Worm (Caenorhabditis elegans): Measurements from ENCODE around the gene mtl-2.
"Not testable (repeated sequence)": the region's sequence is repeated elsewhere in the genome, so short reads cannot be mapped to it uniquely, and the experiment has no call there.

mtl-2 gene

DNA sequence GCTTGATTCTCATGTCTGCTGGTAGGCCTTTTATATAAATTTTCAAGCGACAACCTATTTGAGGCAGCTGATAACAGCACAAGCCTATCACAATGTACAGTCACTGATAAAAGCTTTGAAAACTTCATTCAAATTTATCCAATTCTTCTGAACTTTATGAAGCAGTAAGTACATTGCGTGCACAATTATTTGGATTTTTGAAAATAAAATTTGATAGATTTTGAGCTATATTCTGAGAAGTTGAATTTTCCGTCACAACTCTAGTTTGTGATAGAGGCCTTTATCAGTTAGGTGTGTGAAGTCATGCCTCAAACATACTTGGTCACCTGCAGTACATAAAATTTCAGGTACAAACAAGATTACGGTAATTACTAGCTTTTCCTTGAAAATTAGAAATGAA, at the start of gene mtl-2, which contains the start of gene T08G5.1:
Gene mtl-2 (minus strand): TSS at position 34 of the 400 bp plus-strand sequence.
Gene T08G5.1 (plus strand): TSS at position 127 of the 400 bp plus-strand sequence.
- no peak for TF ChIP-seq unc-62 (GFP tag; optimal IDR thresholded peaks at IDR 0.05)

- TF ChIP-seq unc-62 (GFP tag; optimal IDR thresholded peaks at IDR 0.05) = no peak
These were observed 49.4 kb upstream of the mtl-2 start, which contains the start of gene D1086.17 for ce11 chrV:14067816-14068296. Gene D1086.17 (plus strand): TSS chrV:14067866.

- TF ChIP-seq unc-62 (GFP tag; optimal IDR thresholded peaks at IDR 0.05) = no peak
These were observed 45.9 kb upstream of the mtl-2 start, which contains the start of gene D1086.21 for ce11 chrV:14064422-14064821. Gene D1086.21 (plus strand): TSS chrV:14064722.

ce11 chrV:14063980-14064379, 45.5 kb upstream of the mtl-2 start:
- no peak for TF ChIP-seq unc-62 (GFP tag; optimal IDR thresholded peaks at IDR 0.05)

ce11 chrV:14057540-14057939, 39.1 kb upstream of the mtl-2 start, which contains the start of gene F58D12.3:
Gene F58D12.3 (plus strand): TSS chrV:14057840.
- TF ChIP-seq unc-62 (GFP tag; optimal IDR thresholded peaks at IDR 0.05) = no peak

- not testable (repeated sequence) for TF ChIP-seq unc-62 (GFP tag; optimal IDR thresholded peaks at IDR 0.05)
These were observed 30.8 kb upstream of the mtl-2 start, which contains the start of gene F58D12.1 for ce11 chrV:14049274-14049673. Gene F58D12.1 (plus strand): TSS chrV:14049574.

DNA sequence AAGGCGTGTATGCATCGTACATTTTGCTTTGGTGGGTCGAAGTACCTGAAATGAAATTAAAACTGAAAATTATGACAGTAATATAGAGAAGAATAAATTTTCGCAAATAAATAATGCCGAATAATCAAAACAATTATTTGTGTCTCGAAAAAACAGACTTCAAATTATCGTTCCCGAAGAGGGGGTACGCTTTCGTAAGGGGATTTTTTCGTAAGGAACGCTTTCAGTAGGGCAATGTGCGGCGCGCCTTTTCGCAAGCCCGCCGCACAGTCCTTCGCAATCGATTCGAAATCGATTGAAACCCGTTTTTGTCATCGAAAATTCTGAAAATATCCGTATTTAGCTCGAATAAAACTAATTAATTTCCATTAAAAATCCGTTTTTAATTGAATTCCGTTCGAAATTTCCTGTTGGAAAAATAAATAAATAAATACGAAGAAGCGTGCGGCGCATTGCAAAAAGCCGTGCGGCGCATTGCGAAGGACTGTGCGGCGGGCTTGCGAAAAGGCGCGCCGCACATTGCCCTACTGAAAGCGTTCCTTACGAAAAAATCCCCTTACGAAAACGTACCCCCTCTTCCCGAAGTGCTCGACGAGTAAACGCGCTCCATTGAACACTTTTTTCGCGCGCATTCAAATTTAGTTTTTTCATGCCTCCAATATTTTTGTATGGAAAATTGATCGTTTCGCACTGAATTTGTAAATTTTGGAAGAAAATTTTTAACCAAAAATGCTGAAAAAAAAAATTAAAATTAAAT, 20.0 kb upstream of the mtl-2 start, which contains the start of gene vps-39:
Gene vps-39 (minus strand): TSS at position 51 of the 757 bp plus-strand sequence.
- not testable (repeated sequence) for TF ChIP-seq unc-62 (GFP tag; optimal IDR thresholded peaks at IDR 0.05)

DNA sequence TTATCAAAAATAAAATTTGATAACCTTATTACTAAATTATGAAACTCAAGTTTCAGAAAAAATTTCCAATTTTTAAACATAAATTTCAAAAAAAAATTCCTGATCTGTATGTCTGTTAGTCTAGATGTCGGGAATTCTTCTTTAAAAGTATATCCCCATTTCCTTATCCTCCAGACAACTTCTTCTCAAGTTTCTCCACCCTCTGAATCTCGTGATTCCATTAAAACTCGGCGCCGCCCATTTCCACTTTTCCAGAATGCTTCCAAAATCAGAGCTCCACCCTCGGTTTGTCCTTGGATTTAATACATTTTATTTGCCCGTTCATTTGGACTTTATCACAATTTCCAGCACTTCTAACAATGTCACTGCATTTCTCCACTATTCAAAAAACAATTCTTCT, 15.2 kb upstream of the mtl-2 start, which contains the start of gene ins-10:
Gene ins-10 (plus strand): TSS at position 301 of the 400 bp plus-strand sequence.
- no peak for TF ChIP-seq unc-62 (GFP tag; optimal IDR thresholded peaks at IDR 0.05)

DNA sequence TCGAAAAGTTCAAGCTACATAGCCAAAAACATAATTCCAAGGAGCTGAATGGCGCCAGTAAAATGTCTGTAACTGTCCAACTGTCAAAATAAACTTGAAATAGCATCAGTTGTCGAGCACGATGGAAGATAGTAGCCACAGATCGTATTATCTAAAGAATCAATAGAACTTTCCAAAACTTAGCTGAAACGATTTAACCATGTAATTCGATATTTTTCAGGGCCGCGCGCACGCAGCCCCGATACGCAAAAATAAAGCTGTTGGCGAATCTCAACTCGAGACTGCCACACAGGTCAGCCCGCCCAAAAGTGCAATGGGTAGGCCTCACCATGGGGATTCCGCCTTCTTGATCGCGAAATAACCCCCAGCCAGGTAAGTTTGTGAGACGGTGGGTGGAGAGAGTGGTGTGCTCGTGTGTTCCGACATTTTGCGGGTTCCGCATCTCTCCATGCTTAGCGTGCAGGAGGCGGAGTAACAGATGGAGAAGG, 9.8 kb upstream of the mtl-2 start:
- TF ChIP-seq unc-62 (GFP tag; optimal IDR thresholded peaks at IDR 0.05) = no peak

- TF ChIP-seq unc-62 (GFP tag; optimal IDR thresholded peaks at IDR 0.05) = no peak
These were observed 8.9 kb upstream of the mtl-2 start, which contains the start of gene T08G5.3 for ce11 chrV:14027384-14027783. Gene T08G5.3 (minus strand): TSS chrV:14027484.

DNA sequence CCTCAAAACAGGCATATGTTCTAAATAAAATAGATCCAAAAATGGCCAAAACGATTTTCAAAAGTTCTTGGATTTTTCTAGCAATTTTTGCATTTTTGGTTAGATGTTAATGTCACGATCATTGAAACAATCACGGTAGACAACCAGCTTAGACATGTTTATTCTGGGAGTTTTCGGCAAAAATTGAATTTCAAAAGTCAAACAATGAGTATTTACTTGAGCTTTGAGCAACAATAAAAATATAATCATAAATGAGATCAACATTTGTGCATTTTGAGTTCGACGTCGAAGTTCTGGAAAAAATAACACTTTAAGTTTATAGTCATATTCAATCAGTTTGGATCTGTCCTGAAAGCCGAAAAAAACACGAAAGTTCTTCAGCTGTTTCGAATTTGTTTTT, 7.7 kb upstream of the mtl-2 start, which contains the start of gene T08G5.2:
Gene T08G5.2 (minus strand): TSS at position 101 of the 400 bp plus-strand sequence.
- TF ChIP-seq unc-62 (GFP tag; optimal IDR thresholded peaks at IDR 0.05) = no peak

DNA sequence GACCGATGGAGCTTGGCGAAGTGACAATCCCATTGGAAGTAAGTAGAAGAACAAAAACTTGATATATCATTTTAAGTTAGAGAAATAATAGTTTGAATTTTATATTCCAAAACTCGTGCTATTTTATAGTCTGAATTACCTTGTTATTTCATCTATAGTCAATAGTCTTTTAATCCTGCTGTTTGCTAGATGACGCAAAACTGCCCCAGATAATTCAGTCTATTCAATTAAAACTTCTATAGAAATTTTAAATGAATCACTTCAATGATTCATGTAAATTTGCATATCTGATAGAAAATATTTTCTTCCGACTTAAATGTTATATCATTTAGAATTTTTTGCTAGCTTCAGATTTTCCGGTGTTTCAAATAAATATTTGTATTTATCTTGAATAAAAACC, 4.6 kb upstream of the mtl-2 start, which contains the start of gene T08G5.15:
Gene T08G5.15 (minus strand): TSS at position 101 of the 400 bp plus-strand sequence.
- TF ChIP-seq unc-62 (GFP tag; optimal IDR thresholded peaks at IDR 0.05) = no peak

DNA sequence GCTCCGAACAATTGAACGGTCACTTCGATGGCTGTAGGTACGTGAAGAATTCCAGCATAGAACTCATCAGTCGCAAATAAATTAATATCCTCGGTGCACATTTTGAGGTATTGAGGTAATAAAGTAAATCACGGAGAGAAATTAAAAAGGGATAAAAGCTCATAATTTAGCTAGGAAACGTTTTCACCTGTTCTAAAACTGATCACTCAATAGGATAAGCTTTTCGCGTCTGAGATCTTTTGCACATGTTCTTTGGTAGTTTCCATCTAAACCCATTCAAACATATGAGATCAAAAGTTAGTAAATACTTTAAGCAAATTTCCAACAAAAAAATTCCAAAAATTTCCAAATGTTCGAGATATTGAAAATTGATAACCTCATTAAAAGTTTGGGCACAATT, 997 bp downstream of the mtl-2 start, which contains the start of gene srh-308:
Gene srh-308 (minus strand): TSS at position 101 of the 400 bp plus-strand sequence.
- no peak for TF ChIP-seq unc-62 (GFP tag; optimal IDR thresholded peaks at IDR 0.05)

DNA sequence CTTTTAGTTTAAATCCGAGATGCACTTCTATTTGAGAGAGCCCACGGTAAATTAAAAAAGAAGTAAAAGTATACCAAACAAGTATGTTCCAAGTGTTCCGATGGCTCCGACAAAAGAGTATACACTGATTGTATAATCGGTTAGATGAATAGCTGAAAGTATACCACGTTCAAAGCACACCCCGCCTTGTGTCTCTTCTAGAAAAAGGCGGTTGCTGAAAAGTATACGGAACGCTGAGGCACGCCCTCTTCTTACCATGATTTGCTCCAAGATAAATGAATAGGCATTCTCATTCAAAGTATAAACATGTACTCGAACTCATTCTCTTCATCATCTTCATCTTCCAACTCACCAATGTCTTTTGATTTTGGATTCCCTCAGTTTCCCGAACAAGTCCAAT, 4.1 kb downstream of the mtl-2 start, which contains the start of gene end-3:
Gene end-3 (plus strand): TSS at position 301 of the 400 bp plus-strand sequence.
- TF ChIP-seq unc-62 (GFP tag; optimal IDR thresholded peaks at IDR 0.05) = no peak

DNA sequence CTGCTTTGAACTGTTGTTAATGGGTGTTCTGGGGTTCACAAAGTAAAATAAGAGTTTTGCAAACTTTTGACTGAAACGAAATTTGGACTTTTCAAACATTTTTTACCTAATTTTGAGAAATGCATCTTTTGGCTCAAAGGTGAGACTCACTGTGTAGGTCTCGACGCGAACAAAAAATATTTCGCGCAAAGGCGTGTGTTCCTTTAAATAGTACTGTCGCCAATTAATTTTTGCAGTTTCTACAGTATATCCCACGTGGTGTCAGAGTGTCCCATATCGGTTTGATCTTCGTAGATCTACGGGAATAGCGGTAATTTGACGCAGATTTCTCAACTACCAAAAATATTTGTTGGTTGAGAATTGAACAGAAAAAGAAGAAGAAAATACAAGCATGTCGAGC, 4.8 kb downstream of the mtl-2 start:
- TF ChIP-seq unc-62 (GFP tag; optimal IDR thresholded peaks at IDR 0.05) = no peak

DNA sequence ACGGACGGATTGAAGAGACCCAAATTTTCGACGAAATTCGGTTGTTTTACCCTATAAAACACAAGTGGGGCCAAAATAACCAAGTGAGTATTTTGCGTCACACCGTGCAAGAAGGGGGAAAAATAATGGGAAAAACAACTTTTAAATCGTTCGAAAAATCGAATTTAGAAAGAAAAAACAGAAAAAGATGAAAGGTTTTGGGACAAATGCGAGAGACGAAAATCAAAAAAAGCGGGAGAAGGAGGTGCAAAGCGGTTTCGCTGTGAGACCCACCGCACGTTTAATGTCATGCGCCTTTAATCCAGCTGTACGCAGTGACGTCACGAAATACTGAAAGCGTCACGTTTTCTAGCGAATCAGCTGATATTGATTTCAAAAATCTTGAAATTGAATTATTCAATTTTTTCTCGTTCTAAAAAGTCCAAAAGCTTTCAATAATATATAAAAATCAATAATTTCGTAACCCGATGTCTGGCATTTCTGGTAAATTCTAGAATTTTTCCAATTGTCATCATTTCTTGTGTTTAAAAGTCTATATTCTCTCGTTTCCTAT, 6.4 kb downstream of the mtl-2 start, which contains the start of the genes ddx-17 and aip-1:
Gene ddx-17 (minus strand): TSS at position 51 of the 553 bp plus-strand sequence.
Gene aip-1 (plus strand): TSS at position 332 of the 553 bp plus-strand sequence.
- no peak for TF ChIP-seq unc-62 (GFP tag; optimal IDR thresholded peaks at IDR 0.05)

All from whole organism, dauer.